Comparison of ENCODE assay signal across 6 worm cellular contexts in genomic region chrIV:6051884-6052283, ce11.
TF ChIP-seq lines count a peak whose summit lies in the region.

No protein-coding gene starts in this region.

TF ChIP-seq in whole organism, L1 larva, 84 proteins besides CTCF, POLR2A, EP300 and RAD21:
- TF ChIP-seq ceh-88 (GFP tag; IDR thresholded peaks at IDR 0.05; lab: Robert Waterston, UW) (no peak), lin-35 (GFP tag; optimal IDR thresholded peaks at IDR 0.05; lab: Kevin White, UChicago) (peak in 1 of 2 experiments; percentile 11), elt-2 (tag; optimal IDR thresholded peaks at IDR 0.05; lab: Kevin White, UChicago) (peak; percentile 36), ceh-8 (GFP tag; optimal IDR thresholded peaks at IDR 0.05; lab: Kevin White, UChicago) (no peak)

TF ChIP-seq in whole organism, L2 larva, 48 proteins besides CTCF, POLR2A, EP300 and RAD21:
- peak; percentile 2 for TF ChIP-seq crh-2 (tag; optimal IDR thresholded peaks at IDR 0.05; lab: Kevin White, UChicago)
- TF ChIP-seq Y55F3AM.14 (GFP tag; optimal IDR thresholded peaks at IDR 0.05; lab: Kevin White, UChicago): no peak
TF ChIP-seq in whole organism, L2 larva: peak in this region for 1.

TF ChIP-seq in whole organism, L3 larva, 47 proteins besides CTCF, POLR2A, EP300 and RAD21:
- TF ChIP-seq pqm-1 (tag; optimal IDR thresholded peaks at IDR 0.05; lab: Kevin White, UChicago) (peak; percentile 59), elt-2 (tag; optimal IDR thresholded peaks at IDR 0.05; lab: Kevin White, UChicago) (peak; percentile 55), daf-12 (tag; optimal IDR thresholded peaks at IDR 0.05; lab: Kevin White, UChicago) (no peak), jun-1 (tag; optimal IDR thresholded peaks at IDR 0.05; lab: Kevin White, UChicago) (peak; percentile 16), pha-4 (tag; optimal IDR thresholded peaks at IDR 0.05; lab: Kevin White, UChicago) (peak; percentile 94)

TF ChIP-seq in whole organism, L4 larva, 104 proteins besides CTCF, POLR2A, EP300 and RAD21 (continues in another document):
- no peak for TF ChIP-seq zfp-3 (GFP tag; conservative IDR thresholded peaks at IDR 0.05; lab: Robert Waterston, UW)
- TF ChIP-seq arid-1 (GFP tag; conservative IDR thresholded peaks at IDR 0.05; lab: Robert Waterston, UW): no peak
- TF ChIP-seq nhr-28 (tag; optimal IDR thresholded peaks at IDR 0.05; lab: Kevin White, UChicago): peak; percentile 25
- no peak for TF ChIP-seq lin-38 (GFP tag; IDR thresholded peaks at IDR 0.05; lab: Robert Waterston, UW)
- no peak for TF ChIP-seq zip-11 (GFP tag; IDR thresholded peaks at IDR 0.05; lab: Robert Waterston, UW)
- no peak for TF ChIP-seq pha-4 (GFP tag; IDR thresholded peaks at IDR 0.05; lab: Robert Waterston, UW)
- TF ChIP-seq pha-4 (tag; optimal IDR thresholded peaks at IDR 0.05; lab: Kevin White, UChicago): peak; percentile 36
- TF ChIP-seq set-16 (GFP tag; IDR thresholded peaks at IDR 0.05; lab: Robert Waterston, UW): no peak
- no peak for TF ChIP-seq nhr-48 (tag; optimal IDR thresholded peaks at IDR 0.05; lab: Kevin White, UChicago)
- TF ChIP-seq nhr-11 (tag; optimal IDR thresholded peaks at IDR 0.05; lab: Kevin White, UChicago): no peak
- no peak for TF ChIP-seq mep-1 (tag; optimal IDR thresholded peaks at IDR 0.05; lab: Kevin White, UChicago)
- no peak for TF ChIP-seq dmd-8 (GFP tag; IDR thresholded peaks at IDR 0.05; lab: Robert Waterston, UW)
- TF ChIP-seq madf-9 (GFP tag; conservative IDR thresholded peaks at IDR 0.05; lab: Robert Waterston, UW): no peak
- TF ChIP-seq hif-1 (tag; optimal IDR thresholded peaks at IDR 0.05; lab: Kevin White, UChicago): no peak
- TF ChIP-seq nhr-10 (tag; optimal IDR thresholded peaks at IDR 0.05; lab: Kevin White, UChicago): no peak
- no peak for TF ChIP-seq daf-16 (GFP tag; optimal IDR thresholded peaks at IDR 0.05; lab: Kevin White, UChicago)
- peak; percentile 77 for TF ChIP-seq daf-16 (tag; optimal IDR thresholded peaks at IDR 0.05; lab: Kevin White, UChicago)
- peak; percentile 40 for TF ChIP-seq dve-1 (tag; optimal IDR thresholded peaks at IDR 0.05; lab: Kevin White, UChicago; ENCODE audit: insufficient read depth)
- no peak for TF ChIP-seq lim-7 (GFP tag; IDR thresholded peaks at IDR 0.05; lab: Robert Waterston, UW)
- no peak for TF ChIP-seq cey-2 (tag; optimal IDR thresholded peaks at IDR 0.05; lab: Kevin White, UChicago; ENCODE audit: borderline replicate concordance, insufficient read depth)
- 0 out of 2 replicates have a peak, but pooled peaks have one; percentile 23 for TF ChIP-seq php-3 (GFP tag; IDR thresholded peaks at IDR 0.05; lab: Robert Waterston, UW)
- TF ChIP-seq ama-1 (optimal IDR thresholded peaks at IDR 0.05; lab: Kevin White, UChicago): no peak
- no peak for TF ChIP-seq Y5F2A.4 (GFP tag; optimal IDR thresholded peaks at IDR 0.05; lab: Kevin White, UChicago)
- TF ChIP-seq Y48G9A.11 (GFP tag; IDR thresholded peaks at IDR 0.05; lab: Robert Waterston, UW): no peak
- TF ChIP-seq zag-1 (tag; optimal IDR thresholded peaks at IDR 0.05; lab: Kevin White, UChicago): no peak
- TF ChIP-seq hlh-30 (tag; optimal IDR thresholded peaks at IDR 0.05; lab: Kevin White, UChicago; ENCODE audit: insufficient read depth): peak; percentile 16
- TF ChIP-seq mxl-3 (GFP tag; optimal IDR thresholded peaks at IDR 0.05; lab: Kevin White, UChicago): no peak

TF ChIP-seq in whole organism, late embryonic, 69 proteins besides CTCF, POLR2A, EP300 and RAD21:
- TF ChIP-seq elt-2 (tag; optimal IDR thresholded peaks at IDR 0.05; lab: Kevin White, UChicago) (peak; percentile 15), ceh-18 (tag; optimal IDR thresholded peaks at IDR 0.05; lab: Kevin White, UChicago) (no peak)

TF ChIP-seq in whole organism, young adult, 124 proteins besides CTCF, POLR2A, EP300 and RAD21:
- peak; percentile 21 for TF ChIP-seq nhr-80 (tag; optimal IDR thresholded peaks at IDR 0.05; lab: Kevin White, UChicago)
- no peak for TF ChIP-seq ccch-3 (GFP tag; optimal IDR thresholded peaks at IDR 0.05; lab: Kevin White, UChicago)
TF ChIP-seq in whole organism, young adult: peak in this region for 1.
